Worm (Caenorhabditis elegans): ENCODE measurements around the gene lst-5.

ce11 chrII:6978908-6979307, 43.8 kb upstream of the lst-5 start:
- TF ChIP-seq T22C8.4 (GFP tag; IDR thresholded peaks at IDR 0.05) (no peak), tab-1 (GFP tag; IDR thresholded peaks at IDR 0.05) (no peak), cog-1 (tag; optimal IDR thresholded peaks at IDR 0.05) (no peak), med-1 (GFP tag; optimal IDR thresholded peaks at IDR 0.05; ENCODE audit: insufficient read depth) (no peak), ref-1 (GFP tag; conservative IDR thresholded peaks at IDR 0.05) (no peak)
